Fruit fly (Drosophila melanogaster) whole organism, embryonic: ENCODE results near the gene CG11158.

ENCODE experiments used
- Bteb2 ChIP-seq: fragments of 200-800 bp; sonication (Bioruptor generic); optimal IDR thresholded peaks from 2 replicates; lab custom pipeline; 2016; ENCODE audit warnings: missing biosample characterization, missing genetic modification characterization
- C15 ChIP-seq: fragments of 200-800 bp; sonication (Bioruptor generic); IDR thresholded peaks from 3 replicates; pipeline ENCODE4 v1.3.6; 2022; ENCODE audit warnings: missing biosample characterization, missing genetic modification characterization
- CG10543 ChIP-seq: fragments of 200-800 bp; sonication (Bioruptor generic); optimal IDR thresholded peaks from 3 replicates; lab custom pipeline; 2017; ENCODE audit warnings: missing biosample characterization, mild to moderate bottlenecking, missing genetic modification characterization, moderate library complexity
- CG13624 ChIP-seq: fragments of 200-800 bp; sonication (Bioruptor generic); optimal IDR thresholded peaks from 2 replicates; lab custom pipeline; 2016; ENCODE audit warnings: missing biosample characterization, missing genetic modification characterization
- CG30020 ChIP-seq: fragments of 200-800 bp; optimal IDR thresholded peaks from 2 replicates; lab custom pipeline; 2019; ENCODE audit warnings: missing biosample characterization, mild to moderate bottlenecking, missing genetic modification characterization, moderate library complexity
- Dip3 ChIP-seq: fragments of 200-800 bp; sonication (Bioruptor generic); optimal IDR thresholded peaks from 3 replicates; lab custom pipeline; 2016; ENCODE audit warnings: missing biosample characterization, missing genetic modification characterization
- bsh ChIP-seq, 2 experiments: fragments of 200-800 bp; sonication (Bioruptor generic); optimal IDR thresholded peaks; 2 replicates each; lab custom pipeline; 2017 to 2018; ENCODE audit warnings: mild to moderate bottlenecking in 2 of 2, missing biosample characterization in 2 of 2, missing genetic modification characterization in 2 of 2, moderate library complexity in 1 of 2
- exex ChIP-seq: fragments of 200-800 bp; sonication (Bioruptor generic); optimal IDR thresholded peaks from 4 replicates; lab custom pipeline; 2018; ENCODE audit warnings: missing biosample characterization, mild to moderate bottlenecking, missing genetic modification characterization, moderate library complexity
- gsb ChIP-seq: fragments of 200-800 bp; sonication (Bioruptor generic); IDR thresholded peaks from 2 replicates; pipeline ENCODE4 v1.3.6; 2022; ENCODE audit warnings: missing biosample characterization, missing genetic modification characterization
- lbe ChIP-seq: fragments of 200-800 bp; sonication (Bioruptor generic); optimal IDR thresholded peaks from 2 replicates; lab custom pipeline; 2016; ENCODE audit warnings: missing biosample characterization, mild to moderate bottlenecking, missing genetic modification characterization
- wor ChIP-seq: fragments of 200-800 bp; sonication (Bioruptor generic); IDR thresholded peaks from 2 replicates; pipeline ENCODE4 v1.3.6; 2022; ENCODE audit warnings: missing biosample characterization, missing genetic modification characterization

dm6 chrX:13646175-13646574 lies 36.6 kb upstream of the CG11158 start:
- no peak for TF ChIP-seq lbe (GFP tag; lab: Kevin White, UChicago)
- TF ChIP-seq CG30020 (tag; lab: Kevin White, UChicago), result no peak
- TF ChIP-seq wor (GFP tag; lab: Robert Waterston, UW), result no peak
- no peak for TF ChIP-seq C15 (GFP tag; lab: Robert Waterston, UW)
- TF ChIP-seq Bteb2, result no peak
- no peak for TF ChIP-seq bsh (GFP tag; optimal IDR thresholded peaks at IDR 0.05; lab: Kevin White, UChicago)
- TF ChIP-seq exex (tag; lab: Kevin White, UChicago), result peak; percentile 90
- TF ChIP-seq CG10543, result no peak
- no peak for TF ChIP-seq gsb
- no peak for TF ChIP-seq Dip3 (GFP tag; lab: Kevin White, UChicago)
- no peak for TF ChIP-seq CG13624 (GFP tag; lab: Kevin White, UChicago)
